Fruit fly (Drosophila melanogaster) whole organism, embryonic: ENCODE results near the gene Nup37.

ENCODE experiments used
- Awh ChIP-seq: fragments of 200-800 bp; sonication (Bioruptor generic); IDR thresholded peaks from 2 replicates; pipeline ENCODE4, ENCODE4 v1.3.6; 2022; ENCODE audit warnings: missing biosample characterization, missing genetic modification characterization
- Bdp1 ChIP-seq: fragments of 200-800 bp; sonication (Bioruptor generic); optimal IDR thresholded peaks from 3 replicates; lab custom pipeline; 2016; ENCODE audit warnings: missing biosample characterization, missing genetic modification characterization
- CG10543 ChIP-seq: fragments of 200-800 bp; sonication (Bioruptor generic); optimal IDR thresholded peaks from 3 replicates; lab custom pipeline; 2017; ENCODE audit warnings: missing biosample characterization, mild to moderate bottlenecking, missing genetic modification characterization, moderate library complexity
- CG10979 ChIP-seq: fragments of 200-800 bp; sonication (Bioruptor generic); optimal IDR thresholded peaks from 2 replicates; lab custom pipeline; 2018; ENCODE audit warnings: missing biosample characterization, mild to moderate bottlenecking, missing genetic modification characterization, moderate library complexity
- CG11085 ChIP-seq: fragments of 200-800 bp; sonication (Bioruptor generic); IDR thresholded peaks from 2 replicates; pipeline ENCODE4 v1.3.6; 2022; ENCODE audit warnings: missing biosample characterization, missing genetic modification characterization
- CG13123 ChIP-seq: fragments of 200-800 bp; sonication (Bioruptor generic); optimal IDR thresholded peaks from 2 replicates; lab custom pipeline; 2016; ENCODE audit warnings: missing biosample characterization, missing genetic modification characterization
- CG15073 ChIP-seq: fragments of 200-800 bp; sonication (Bioruptor generic); optimal IDR thresholded peaks from 2 replicates; lab custom pipeline; 2016; ENCODE audit warnings: missing biosample characterization, missing genetic modification characterization
- CG17912 ChIP-seq: fragments of 200-800 bp; sonication (Bioruptor generic); optimal IDR thresholded peaks from 2 replicates; lab custom pipeline; 2018; ENCODE audit warnings: missing biosample characterization, mild to moderate bottlenecking, missing genetic modification characterization
- CG2116 ChIP-seq: fragments of 200-800 bp; sonication (Bioruptor generic); optimal IDR thresholded peaks from 3 replicates; lab custom pipeline; 2018; ENCODE audit warnings: missing biosample characterization, mild to moderate bottlenecking, missing genetic modification characterization
- CG3726 ChIP-seq: fragments of 200-800 bp; sonication (Bioruptor generic); IDR thresholded peaks from 3 replicates; pipeline ENCODE4, ENCODE4 v1.3.6; 2022; ENCODE audit warnings: missing biosample characterization, missing genetic modification characterization
- CG3838 ChIP-seq: fragments of 200-800 bp; sonication (Bioruptor generic); optimal IDR thresholded peaks from 3 replicates; lab custom pipeline; 2016; ENCODE audit warnings: missing biosample characterization, missing genetic modification characterization
- CG3847 ChIP-seq: fragments of 200-800 bp; sonication (Bioruptor generic); IDR thresholded peaks from 2 replicates; pipeline ENCODE4 v1.3.6; 2022; ENCODE audit warnings: missing biosample characterization, missing genetic modification characterization
- CG3995 ChIP-seq: fragments of 200-800 bp; sonication (Bioruptor generic); optimal IDR thresholded peaks from 3 replicates; lab custom pipeline; 2016; ENCODE audit warnings: missing biosample characterization, missing genetic modification characterization
- CG4282 ChIP-seq: fragments of 200-800 bp; sonication (Bioruptor generic); optimal IDR thresholded peaks from 2 replicates; lab custom pipeline; 2016; ENCODE audit warnings: missing biosample characterization, missing genetic modification characterization
- CG4707 ChIP-seq: fragments of 200-800 bp; sonication (Bioruptor generic); optimal IDR thresholded peaks from 2 replicates; lab custom pipeline; 2018; ENCODE audit warnings: missing biosample characterization, mild to moderate bottlenecking, missing genetic modification characterization, moderate library complexity
- CG6654 ChIP-seq: fragments of 200-800 bp; sonication (Bioruptor generic); optimal IDR thresholded peaks from 2 replicates; lab custom pipeline; 2017; ENCODE audit warnings: missing biosample characterization, mild to moderate bottlenecking, missing genetic modification characterization
- CG7987 ChIP-seq: fragments of 200-800 bp; sonication (Bioruptor generic); optimal IDR thresholded peaks from 2 replicates; lab custom pipeline; 2018; ENCODE audit warnings: missing biosample characterization, mild to moderate bottlenecking, missing genetic modification characterization, moderate library complexity
- CG8388 ChIP-seq: fragments of 200-800 bp; sonication (Bioruptor generic); optimal IDR thresholded peaks from 2 replicates; lab custom pipeline; 2019; ENCODE audit warnings: missing biosample characterization, mild to moderate bottlenecking, missing genetic modification characterization, moderate library complexity
- CG9609 ChIP-seq: fragments of 200-800 bp; sonication (Bioruptor generic); optimal IDR thresholded peaks from 3 replicates; lab custom pipeline; 2016; ENCODE audit warnings: missing biosample characterization, missing genetic modification characterization
- CG9817 ChIP-seq: fragments of 200-800 bp; sonication (Bioruptor generic); optimal IDR thresholded peaks from 2 replicates; lab custom pipeline; 2018; ENCODE audit warnings: missing biosample characterization, mild to moderate bottlenecking, missing genetic modification characterization, moderate library complexity
- Dbx ChIP-seq: fragments of 200-800 bp; sonication (Bioruptor generic); IDR thresholded peaks from 3 replicates; pipeline ENCODE4 v1.3.6; 2022; ENCODE audit warnings: missing biosample characterization, missing genetic modification characterization
- Deaf1 ChIP-seq: fragments of 200-800 bp; optimal IDR thresholded peaks from 3 replicates; lab custom pipeline; 2019; ENCODE audit warnings: missing biosample characterization, mild to moderate bottlenecking, missing genetic modification characterization, moderate library complexity
- Gsc ChIP-seq: fragments of 200-800 bp; sonication (Bioruptor generic); IDR thresholded peaks from 2 replicates; pipeline ENCODE4 v1.3.6; 2022; ENCODE audit warnings: missing biosample characterization, missing genetic modification characterization
- HLH54F ChIP-seq: fragments of 200-800 bp; sonication (Bioruptor generic); optimal IDR thresholded peaks from 3 replicates; lab custom pipeline; 2016; ENCODE audit warnings: missing biosample characterization, missing genetic modification characterization
- Med ChIP-seq: fragments of 200-800 bp; sonication (Bioruptor generic); peaks from one replicate; lab custom pipeline; 2016; ENCODE audit warnings: missing biosample characterization, missing genetic modification characterization, mild to moderate bottlenecking, inconsistent platforms, moderate library complexity
- Mes4 ChIP-seq: fragments of 200-800 bp; sonication (Bioruptor generic); optimal IDR thresholded peaks from 2 replicates; lab custom pipeline; 2016; ENCODE audit warnings: missing biosample characterization, missing genetic modification characterization
- Myb ChIP-seq: fragments of 200-800 bp; sonication (Bioruptor generic); optimal IDR thresholded peaks from 2 replicates; lab custom pipeline; 2016; ENCODE audit warnings: missing biosample characterization, missing genetic modification characterization
- Nf-YB ChIP-seq: fragments of 200-800 bp; sonication (Bioruptor generic); optimal IDR thresholded peaks from 3 replicates; lab custom pipeline; 2019; ENCODE audit warnings: missing biosample characterization, mild to moderate bottlenecking, missing genetic modification characterization, moderate library complexity
- Nf-YC ChIP-seq: fragments of 200-800 bp; optimal IDR thresholded peaks from 3 replicates; lab custom pipeline; 2019; ENCODE audit warnings: missing biosample characterization, mild to moderate bottlenecking, missing genetic modification characterization, moderate library complexity
- Ssrp ChIP-seq: fragments of 200-800 bp; sonication (Bioruptor generic); optimal IDR thresholded peaks from 2 replicates; lab custom pipeline; 2018; ENCODE audit warnings: missing biosample characterization, mild to moderate bottlenecking, missing genetic modification characterization, moderate library complexity
- Usf ChIP-seq: fragments of 200-800 bp; sonication (Bioruptor generic); optimal IDR thresholded peaks from 2 replicates; lab custom pipeline; 2017; ENCODE audit warnings: missing genotype, missing biosample characterization, missing genetic modification characterization
- Vsx1 ChIP-seq: fragments of 200-800 bp; sonication (Bioruptor generic); optimal IDR thresholded peaks from 2 replicates; lab custom pipeline; 2017; ENCODE audit warnings: missing biosample characterization, mild to moderate bottlenecking, missing genetic modification characterization, missing genetic modification reagents
- bbx ChIP-seq: fragments of 200-800 bp; sonication (Bioruptor generic); IDR thresholded peaks from 2 replicates; pipeline ENCODE4 v1.3.6; 2022; ENCODE audit warnings: missing biosample characterization, missing genetic modification characterization; ENCODE audit not compliant: partially characterized antibody
- bsh ChIP-seq, 2 experiments: fragments of 200-800 bp; sonication (Bioruptor generic); optimal IDR thresholded peaks; 2 replicates each; lab custom pipeline; 2017 to 2018; ENCODE audit warnings: mild to moderate bottlenecking in 2 of 2, missing biosample characterization in 2 of 2, missing genetic modification characterization in 2 of 2, moderate library complexity in 1 of 2
- btn ChIP-seq: fragments of 200-800 bp; sonication (Bioruptor generic); optimal IDR thresholded peaks from 2 replicates; lab custom pipeline; 2016; ENCODE audit warnings: missing biosample characterization, missing genetic modification characterization
- cato ChIP-seq: fragments of 200-800 bp; sonication (Bioruptor generic); optimal IDR thresholded peaks from 2 replicates; lab custom pipeline; 2016; ENCODE audit warnings: missing biosample characterization, missing genetic modification characterization, borderline replicate concordance
- dimm ChIP-seq: fragments of 200-800 bp; sonication (Bioruptor generic); IDR thresholded peaks from 2 replicates; pipeline ENCODE4 v1.3.6; 2022; ENCODE audit warnings: missing biosample characterization, missing genetic modification characterization
- gsb ChIP-seq: fragments of 200-800 bp; sonication (Bioruptor generic); IDR thresholded peaks from 2 replicates; pipeline ENCODE4 v1.3.6; 2022; ENCODE audit warnings: missing biosample characterization, missing genetic modification characterization
- lov ChIP-seq, 2 experiments: fragments of 200-800 bp in 1 of 2; fragments of >200 bp in 1 of 2; sonication (Bioruptor generic) in 1 of 2; IDR thresholded peaks in 1 of 2; optimal IDR thresholded peaks in 1 of 2; 2 replicates in 1 of 2; 3 replicates in 1 of 2; pipeline versions ENCODE4 v1.3.6 to Lab custom; 2017 to 2022; ENCODE audit warnings: missing biosample characterization in 1 of 2, missing genetic modification characterization in 1 of 2
- row ChIP-seq: fragments of 200-800 bp; sonication (Bioruptor generic); IDR thresholded peaks from 3 replicates; pipeline ENCODE4 v1.3.6; 2022; ENCODE audit warnings: missing biosample characterization, missing genetic modification characterization
- scrt ChIP-seq: fragments of 200-800 bp; sonication (Bioruptor generic); optimal IDR thresholded peaks from 2 replicates; lab custom pipeline; 2018; ENCODE audit warnings: missing biosample characterization, mild to moderate bottlenecking, missing genetic modification characterization, moderate library complexity
- stc ChIP-seq: fragments of 200-800 bp; sonication (Bioruptor generic); IDR thresholded peaks from 2 replicates; pipeline ENCODE4 v1.3.6; 2022; ENCODE audit warnings: missing biosample characterization, missing genetic modification characterization
- sug ChIP-seq: fragments of 200-800 bp; optimal IDR thresholded peaks from 2 replicates; lab custom pipeline; 2019; ENCODE audit warnings: missing biosample characterization, mild to moderate bottlenecking, missing genetic modification characterization, moderate library complexity
- trh ChIP-seq: fragments of 200-800 bp; sonication (Bioruptor generic); optimal IDR thresholded peaks from 2 replicates; lab custom pipeline; 2016; ENCODE audit warnings: missing biosample characterization, missing genetic modification characterization
- tup ChIP-seq: fragments of 200-800 bp; sonication (Bioruptor generic); optimal IDR thresholded peaks from 2 replicates; lab custom pipeline; 2016; ENCODE audit warnings: missing biosample characterization, mild to moderate bottlenecking, missing genetic modification characterization, moderate library complexity
- vnd ChIP-seq: fragments of 200-800 bp; sonication (Bioruptor generic); IDR thresholded peaks from 3 replicates; pipeline ENCODE4 v1.3.6; 2022; ENCODE audit warnings: missing biosample characterization, missing genetic modification characterization; ENCODE audit not compliant: partially characterized antibody
- vvl ChIP-seq: fragments of 200-800 bp; sonication (Bioruptor generic); IDR thresholded peaks from 2 replicates; pipeline ENCODE4 v1.3.6; 2022; ENCODE audit warnings: missing biosample characterization, missing genetic modification characterization
- z ChIP-seq: fragments of 200-800 bp; sonication (Bioruptor generic); IDR thresholded peaks from 3 replicates; pipeline ENCODE4 v1.3.6; 2022; ENCODE audit warnings: missing biosample characterization, missing genetic modification characterization

Nup37 gene

dm6 chr3R:25249145-25250141, 2.0 kb downstream of the Nup37 start, which contains the start of gene Nup358 (continued):
- TF ChIP-seq HLH54F (GFP tag; lab: Kevin White, UChicago) (no peak), CG7987 (GFP tag; lab: Kevin White, UChicago) (no peak), CG4282 (GFP tag; lab: Kevin White, UChicago) (no peak), Myb (GFP tag; lab: Kevin White, UChicago) (peak; percentile 9), tup (GFP tag; lab: Kevin White, UChicago) (no peak), CG4707 (no peak), stc (GFP tag; lab: Robert Waterston, UW) (no peak), lov (optimal IDR thresholded peaks at IDR 0.05; lab: Kevin White, UChicago) (no peak), lov (GFP tag; IDR thresholded peaks at IDR 0.05; lab: Robert Waterston, UW) (no peak), bsh (GFP tag; optimal IDR thresholded peaks at IDR 0.05; lab: Kevin White, UChicago) (no peak), Deaf1 (tag; lab: Kevin White, UChicago) (no peak), btn (GFP tag; lab: Kevin White, UChicago) (no peak), scrt (no peak), CG3838 (no peak), row (peak; percentile 64), CG17912 (no peak), CG3847 (GFP tag; lab: Robert Waterston, UW) (no peak), z (GFP tag; lab: Robert Waterston, UW) (no peak), sug (tag; lab: Kevin White, UChicago) (peak; percentile 23), gsb (GFP tag; lab: Robert Waterston, UW) (no peak), trh (no peak), bbx (GFP tag; lab: Robert Waterston, UW) (peak; percentile 99), CG3995 (GFP tag; lab: Kevin White, UChicago) (peak; percentile 53), vnd (GFP tag; lab: Robert Waterston, UW) (peak; percentile 97), Ssrp (tag; lab: Kevin White, UChicago) (no peak), Dbx (peak; percentile 54; the same call in 1 of the 3 replicates), Mes4 (GFP tag; lab: Kevin White, UChicago) (no peak), vvl (GFP tag; lab: Robert Waterston, UW) (peak; percentile 17; the same call in 1 of the 2 replicates), Nf-YB (GFP tag; lab: Kevin White, UChicago) (no peak), CG10979 (tag; lab: Kevin White, UChicago) (no peak), Bdp1 (GFP tag; lab: Kevin White, UChicago) (no peak), CG6654 (no peak), CG8388 (GFP tag; lab: Kevin White, UChicago) (no peak), Med (GFP tag; lab: Kevin White, UChicago) (peak; percentile 72), cato (GFP tag; lab: Kevin White, UChicago) (no peak), CG2116 (GFP tag; lab: Kevin White, UChicago) (peak; percentile 76), Usf (no peak), CG9817 (no peak), Awh (no peak), CG11085 (GFP tag; lab: Robert Waterston, UW) (no peak), CG15073 (no peak), dimm (GFP tag; lab: Robert Waterston, UW) (no peak), CG9609 (no peak), Gsc (GFP tag; lab: Robert Waterston, UW) (no peak), Vsx1 (GFP tag; lab: Kevin White, UChicago) (no peak), Nf-YC (tag; lab: Kevin White, UChicago) (peak; percentile 11), CG3726 (no peak), CG13123 (GFP tag; lab: Kevin White, UChicago) (no peak), CG10543 (GFP tag; lab: Kevin White, UChicago) (peak; percentile 14)
